Fruit fly (Drosophila melanogaster): ENCODE results near the gene CG8001.
A peak's percentile ranks its signal among the peaks of the same experiment; 100 is the strongest.

CG8001 gene

DNA sequence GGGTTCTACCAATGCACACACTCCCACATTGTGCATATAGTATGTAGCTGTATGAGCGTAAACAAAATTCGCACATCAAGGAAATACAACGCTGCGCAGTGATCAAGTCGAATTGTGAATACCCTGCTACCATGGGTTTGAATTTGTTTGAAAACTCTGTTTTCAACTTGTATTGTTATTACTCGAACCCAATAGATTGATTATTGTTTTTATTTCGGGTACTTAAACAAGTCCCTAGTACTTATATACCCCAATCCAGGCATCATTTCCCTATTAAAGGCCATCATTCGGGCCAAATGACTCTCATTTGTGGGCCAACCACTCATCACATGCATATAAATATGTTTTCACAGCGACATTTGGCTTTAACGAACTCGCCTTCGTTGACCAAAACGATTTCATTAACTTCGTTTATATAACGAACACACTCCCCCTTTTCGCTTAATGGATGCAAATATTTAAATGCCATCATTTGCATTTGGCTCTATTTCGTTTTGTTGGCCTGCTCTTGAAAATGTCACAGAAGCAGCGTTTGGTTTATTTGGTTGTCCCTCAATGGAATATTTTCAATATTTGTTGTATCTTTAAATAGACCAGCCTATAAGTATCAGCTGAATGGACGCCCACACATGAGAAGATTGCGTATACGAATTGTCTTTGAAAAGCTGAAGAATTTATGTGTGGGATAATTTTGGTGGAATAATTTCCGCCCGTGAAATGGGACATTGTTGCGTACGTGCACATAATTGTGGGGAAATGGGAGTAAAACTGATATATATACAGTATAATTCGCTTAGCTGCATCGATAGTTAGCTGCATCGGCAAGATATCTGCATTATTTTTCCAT lies 15.6 kb upstream of the CG8001 start (continued):
- TF ChIP-seq HLH3B (GFP tag; IDR thresholded peaks at IDR 0.05) (peak; percentile 50; the same call in 1 of the 2 replicates), CHES-1-like (GFP tag; optimal IDR thresholded peaks at IDR 0.05) (peak; percentile 59), CG15479 (GFP tag; optimal IDR thresholded peaks at IDR 0.05) (no peak), schlank (tag; optimal IDR thresholded peaks at IDR 0.05) (peak; percentile 18), Atf3 (GFP tag; optimal IDR thresholded peaks at IDR 0.05) (peak; percentile 35), CG14014 (GFP tag; IDR thresholded peaks at IDR 0.05) (peak; percentile 78), sqz (GFP tag; optimal IDR thresholded peaks at IDR 0.05) (no peak), hbn (GFP tag; IDR thresholded peaks at IDR 0.05; ENCODE audit: partially characterized antibody) (no peak), CG7372 (GFP tag; IDR thresholded peaks at IDR 0.05) (peak; percentile 58), sd (tag; optimal IDR thresholded peaks at IDR 0.05) (peak; percentile 87), CG5245 (GFP tag; optimal IDR thresholded peaks at IDR 0.05) (no peak), usp (GFP tag; optimal IDR thresholded peaks at IDR 0.05) (no peak), Blimp-1 (GFP tag; optimal IDR thresholded peaks at IDR 0.05) (no peak), CG12219 (GFP tag; optimal IDR thresholded peaks at IDR 0.05) (peak; percentile 73), zen2 (GFP tag; IDR thresholded peaks at IDR 0.05; ENCODE audit: partially characterized antibody) (no peak), E2f1 (GFP tag; IDR thresholded peaks at IDR 0.05) (peak; percentile 72), gcm2 (GFP tag; optimal IDR thresholded peaks at IDR 0.05) (peak; percentile 39), zf30C (GFP tag; optimal IDR thresholded peaks at IDR 0.05) (no peak), NC2α (GFP tag; optimal IDR thresholded peaks at IDR 0.05) (no peak), CG9609 (GFP tag; optimal IDR thresholded peaks at IDR 0.05) (peak; percentile 66), fd96Cb (tag; optimal IDR thresholded peaks at IDR 0.05) (no peak), Scr (GFP tag; IDR thresholded peaks at IDR 0.05; ENCODE audit: partially characterized antibody) (no peak), kay (GFP tag; optimal IDR thresholded peaks at IDR 0.05) (peak; percentile 37), ERR (GFP tag; optimal IDR thresholded peaks at IDR 0.05) (no peak), CG14441 (GFP tag; IDR thresholded peaks at IDR 0.05) (peak; percentile 90), sug (tag; optimal IDR thresholded peaks at IDR 0.05) (peak; percentile 22), dmrt99B (tag; optimal IDR thresholded peaks at IDR 0.05) (peak; percentile 77), CG3407 (GFP tag; optimal IDR thresholded peaks at IDR 0.05) (no peak), Hand (GFP tag; optimal IDR thresholded peaks at IDR 0.05) (no peak), trem (tag; optimal IDR thresholded peaks at IDR 0.05) (no peak), chif (GFP tag; optimal IDR thresholded peaks at IDR 0.05) (peak; percentile 44 to 61), CG11696 (GFP tag; IDR thresholded peaks at IDR 0.05) (peak; percentile 32; the same call in 1 of the 2 replicates), ham (GFP tag; IDR thresholded peaks at IDR 0.05) (no peak), Spps (tag; optimal IDR thresholded peaks at IDR 0.05) (no peak), Vsx1 (GFP tag; optimal IDR thresholded peaks at IDR 0.05) (no peak), CG14710 (tag; optimal IDR thresholded peaks at IDR 0.05) (no peak), da (GFP tag; optimal IDR thresholded peaks at IDR 0.05) (no peak), BtbVII (GFP tag; optimal IDR thresholded peaks at IDR 0.05) (no peak), toy (GFP tag; IDR thresholded peaks at IDR 0.05) (peak; percentile 43; the same call in 1 of the 2 replicates), ftz-f1 (GFP tag; optimal IDR thresholded peaks at IDR 0.05) (no peak), CG10654 (GFP tag; optimal IDR thresholded peaks at IDR 0.05) (no peak), CrebB (tag; optimal IDR thresholded peaks at IDR 0.05) (no peak), Hmr (GFP tag; optimal IDR thresholded peaks at IDR 0.05) (peak; percentile 29), Dbx (GFP tag; IDR thresholded peaks at IDR 0.05) (no peak), Mrtf (GFP tag; IDR thresholded peaks at IDR 0.05) (peak; percentile 70; the same call in 2 of the 3 replicates), sima (GFP tag; optimal IDR thresholded peaks at IDR 0.05) (no peak), CG11456 (GFP tag; IDR thresholded peaks at IDR 0.05) (peak; percentile 76; the same call in 2 of the 3 replicates), vvl (GFP tag; IDR thresholded peaks at IDR 0.05) (peak; percentile 89), tna (GFP tag; IDR thresholded peaks at IDR 0.05; ENCODE audit: partially characterized antibody) (no peak)
